Fruit fly (Drosophila melanogaster) whole organism, embryonic: ENCODE results near the gene Nak.

Source experiments
- Abd-B ChIP-seq: fragments of 200-800 bp; sonication (Bioruptor generic); optimal IDR thresholded peaks from 2 replicates; lab custom pipeline; 2018; ENCODE audit warnings: missing biosample characterization, mild to moderate bottlenecking, missing genetic modification characterization, moderate library complexity
- BEAF-32 ChIP-seq: fragments of 200-800 bp; sonication (Bioruptor generic); optimal IDR thresholded peaks from 3 replicates; lab custom pipeline; 2017; ENCODE audit warnings: missing biosample characterization, missing genetic modification characterization, mild to moderate bottlenecking, moderate library complexity, missing genetic modification reagents
- CG11560 ChIP-seq: fragments of 200-800 bp; sonication (Bioruptor generic); IDR thresholded peaks from 3 replicates; pipeline ENCODE4 v1.3.6; 2022; ENCODE audit warnings: missing biosample characterization, missing genetic modification characterization
- CG12071 ChIP-seq: fragments of 200-800 bp; sonication (Bioruptor generic); optimal IDR thresholded peaks from 3 replicates; lab custom pipeline; 2018; ENCODE audit warnings: missing biosample characterization, mild to moderate bottlenecking, missing genetic modification characterization
- CG14965 ChIP-seq: fragments of 200-800 bp; sonication (Bioruptor generic); optimal IDR thresholded peaks from 2 replicates; lab custom pipeline; 2016; ENCODE audit warnings: missing biosample characterization, missing genetic modification characterization, borderline replicate concordance
- CG15269 ChIP-seq: fragments of 200-800 bp; sonication (Bioruptor generic); optimal IDR thresholded peaks from 2 replicates; lab custom pipeline; 2018; ENCODE audit warnings: missing biosample characterization, mild to moderate bottlenecking, missing genetic modification characterization, moderate library complexity
- CG16779 ChIP-seq: fragments of 200-800 bp; sonication (Bioruptor generic); IDR thresholded peaks from 2 replicates; pipeline ENCODE4 v1.3.6; 2022; ENCODE audit warnings: missing biosample characterization, missing genetic modification characterization
- CG17361 ChIP-seq: fragments of 200-800 bp; sonication (Bioruptor generic); IDR thresholded peaks from 3 replicates; pipeline ENCODE4 v1.3.6; 2022; ENCODE audit warnings: missing biosample characterization, missing genetic modification characterization
- CG17385 ChIP-seq: fragments of 200-800 bp; sonication (Bioruptor generic); optimal IDR thresholded peaks from 3 replicates; lab custom pipeline; 2018; ENCODE audit warnings: missing biosample characterization, mild to moderate bottlenecking, missing genetic modification characterization
- CG2120 ChIP-seq: fragments of 200-800 bp; sonication (Bioruptor generic); optimal IDR thresholded peaks from 3 replicates; lab custom pipeline; 2016; ENCODE audit warnings: missing biosample characterization, missing genetic modification characterization
- CG31365 ChIP-seq: fragments of 200-800 bp; sonication (Bioruptor generic); optimal IDR thresholded peaks from 2 replicates; lab custom pipeline; 2018; ENCODE audit warnings: missing biosample characterization, mild to moderate bottlenecking, missing genetic modification characterization
- CG3838 ChIP-seq: fragments of 200-800 bp; sonication (Bioruptor generic); optimal IDR thresholded peaks from 3 replicates; lab custom pipeline; 2016; ENCODE audit warnings: missing biosample characterization, missing genetic modification characterization
- CG42726 ChIP-seq: fragments of 200-800 bp; sonication (Bioruptor generic); IDR thresholded peaks from 2 replicates; pipeline ENCODE4 v1.3.6; 2022; ENCODE audit warnings: missing biosample characterization, missing genetic modification characterization; ENCODE audit not compliant: partially characterized antibody
- CG5180 ChIP-seq: fragments of 200-800 bp; sonication (Bioruptor generic); optimal IDR thresholded peaks from 3 replicates; lab custom pipeline; 2017; ENCODE audit warnings: missing biosample characterization, missing genetic modification characterization, mild to moderate bottlenecking, moderate library complexity, missing genetic modification reagents
- CG6813 ChIP-seq: fragments of 200-800 bp; sonication (Bioruptor generic); optimal IDR thresholded peaks from 2 replicates; lab custom pipeline; 2017; ENCODE audit warnings: missing biosample characterization, missing genetic modification characterization, mild to moderate bottlenecking, moderate library complexity, missing genetic modification reagents
- CG6854 ChIP-seq: fragments of 200-800 bp; sonication (Bioruptor generic); optimal IDR thresholded peaks from 3 replicates; lab custom pipeline; 2017; ENCODE audit warnings: missing biosample characterization, mild to moderate bottlenecking, missing genetic modification characterization
- Deaf1 ChIP-seq: fragments of 200-800 bp; optimal IDR thresholded peaks from 3 replicates; lab custom pipeline; 2019; ENCODE audit warnings: missing biosample characterization, mild to moderate bottlenecking, missing genetic modification characterization, moderate library complexity
- E2f1 ChIP-seq: fragments of 200-800 bp; sonication (Bioruptor generic); IDR thresholded peaks from 2 replicates; pipeline ENCODE4 v1.3.6; 2022; ENCODE audit warnings: missing biosample characterization, missing genetic modification characterization
- Ets65A ChIP-seq: fragments of 200-800 bp; sonication (Bioruptor generic); peaks from one replicate; lab custom pipeline; 2016; ENCODE audit warnings: missing biosample characterization, missing genetic modification characterization
- H2.0 ChIP-seq: fragments of 200-800 bp; sonication (Bioruptor generic); IDR thresholded peaks from 2 replicates; pipeline ENCODE4 v1.3.6; 2022; ENCODE audit warnings: missing biosample characterization, missing genetic modification characterization
- Hr3 ChIP-seq: fragments of 200-800 bp; sonication (Bioruptor generic); optimal IDR thresholded peaks from 3 replicates; lab custom pipeline; 2016; ENCODE audit warnings: missing biosample characterization, missing genetic modification characterization
- Lhr ChIP-seq: fragments of 200-800 bp; sonication (Bioruptor generic); optimal IDR thresholded peaks from 3 replicates; lab custom pipeline; 2017; ENCODE audit warnings: mild to moderate bottlenecking, missing biosample characterization, missing genetic modification reagents, missing genetic modification characterization
- Med ChIP-seq: fragments of 200-800 bp; sonication (Bioruptor generic); peaks from one replicate; lab custom pipeline; 2016; ENCODE audit warnings: missing biosample characterization, missing genetic modification characterization, mild to moderate bottlenecking, inconsistent platforms, moderate library complexity
- NK7.1 ChIP-seq: fragments of 200-800 bp; sonication (Bioruptor generic); optimal IDR thresholded peaks from 3 replicates; lab custom pipeline; 2016; ENCODE audit warnings: missing biosample characterization, missing genetic modification characterization
- Side ChIP-seq: fragments of 200-800 bp; sonication (Bioruptor generic); optimal IDR thresholded peaks from 2 replicates; lab custom pipeline; 2016; ENCODE audit warnings: missing biosample characterization, missing genetic modification characterization
- Sox100B ChIP-seq: fragments of 200-800 bp; sonication (Bioruptor generic); optimal IDR thresholded peaks from 3 replicates; lab custom pipeline; 2018; ENCODE audit warnings: missing biosample characterization, mild to moderate bottlenecking, missing genetic modification characterization
- Sry-β ChIP-seq: fragments of 200-800 bp; sonication (Bioruptor generic); optimal IDR thresholded peaks from 2 replicates; lab custom pipeline; 2018; ENCODE audit warnings: missing biosample characterization, mild to moderate bottlenecking, missing genetic modification characterization, moderate library complexity
- bcd ChIP-seq: fragments of 200-800 bp; sonication (Bioruptor generic); optimal IDR thresholded peaks from 2 replicates; lab custom pipeline; 2017; ENCODE audit warnings: missing biosample characterization, mild to moderate bottlenecking, missing genetic modification characterization
- croc ChIP-seq: fragments of 200-800 bp; sonication (Bioruptor generic); conservative IDR thresholded peaks from 3 replicates; pipeline ENCODE4 v1.3.6; 2022; ENCODE audit warnings: missing biosample characterization, missing genetic modification characterization
- crol ChIP-seq: fragments of 200-800 bp; sonication (Bioruptor generic); IDR thresholded peaks from 2 replicates; pipeline ENCODE4 v1.3.6; 2022; ENCODE audit warnings: missing biosample characterization, missing genetic modification characterization
- danr ChIP-seq: fragments of 200-800 bp; sonication (Bioruptor generic); IDR thresholded peaks from 2 replicates; pipeline ENCODE4 v1.3.6; 2022; ENCODE audit warnings: missing biosample characterization, missing genetic modification characterization
- fd96Cb ChIP-seq: fragments of 200-800 bp; sonication (Bioruptor generic); optimal IDR thresholded peaks from 2 replicates; lab custom pipeline; 2018; ENCODE audit warnings: missing biosample characterization, mild to moderate bottlenecking, missing genetic modification characterization, moderate library complexity
- fu2 ChIP-seq: fragments of 200-800 bp; sonication (Bioruptor generic); optimal IDR thresholded peaks from 2 replicates; lab custom pipeline; 2016; ENCODE audit warnings: missing biosample characterization, missing genetic modification characterization
- klu ChIP-seq: fragments of 200-800 bp; sonication (Bioruptor generic); IDR thresholded peaks from 2 replicates; pipeline ENCODE4 v1.3.6; 2022; ENCODE audit warnings: missing biosample characterization, missing genetic modification characterization
- luna ChIP-seq: fragments of 200-800 bp; sonication (Bioruptor generic); optimal IDR thresholded peaks from 2 replicates; lab custom pipeline; 2016; ENCODE audit warnings: missing biosample characterization, missing genetic modification characterization
- pan ChIP-seq, 4 experiments: fragments of >200 bp in 3 of 4; fragments of 200-800 bp in 1 of 4; sonication (Bioruptor generic) in 1 of 4; optimal IDR thresholded peaks in 3 of 4; IDR thresholded peaks in 1 of 4; 2 replicates each; pipeline versions ENCODE4 v1.3.6 to Lab custom; 2017 to 2022; ENCODE audit warnings: missing biosample characterization in 2 of 4, missing genetic modification characterization in 2 of 4, mixed read lengths in 1 of 4
- pfk ChIP-seq: fragments of 200-800 bp; sonication (Bioruptor generic); optimal IDR thresholded peaks from 2 replicates; lab custom pipeline; 2018; ENCODE audit warnings: missing biosample characterization, mild to moderate bottlenecking, missing genetic modification characterization, moderate library complexity
- phol ChIP-seq: fragments of 200-800 bp; sonication (Bioruptor generic); optimal IDR thresholded peaks from 3 replicates; lab custom pipeline; 2018; ENCODE audit warnings: missing biosample characterization, mild to moderate bottlenecking, missing genetic modification characterization, moderate library complexity
- pum ChIP-seq: fragments of 200-800 bp; sonication (Bioruptor generic); optimal IDR thresholded peaks from 2 replicates; lab custom pipeline; 2016; ENCODE audit warnings: missing biosample characterization, missing genetic modification characterization
- ranshi ChIP-seq: fragments of 200-800 bp; sonication (Bioruptor generic); IDR thresholded peaks from 2 replicates; pipeline ENCODE4 v1.3.6; 2022; ENCODE audit warnings: missing biosample characterization, missing genetic modification characterization
- slou ChIP-seq: fragments of 200-800 bp; sonication (Bioruptor generic); optimal IDR thresholded peaks from 3 replicates; lab custom pipeline; 2016; ENCODE audit warnings: missing biosample characterization, missing genetic modification characterization
- tgo ChIP-seq: fragments of 200-800 bp; sonication (Bioruptor generic); IDR thresholded peaks from 3 replicates; pipeline ENCODE4 v1.3.6; 2022; ENCODE audit warnings: missing biosample characterization, missing genetic modification characterization
- tna ChIP-seq: fragments of 200-800 bp; sonication (Bioruptor generic); IDR thresholded peaks from 2 replicates; pipeline ENCODE4 v1.3.6; 2022; ENCODE audit warnings: missing biosample characterization, missing genetic modification characterization; ENCODE audit not compliant: partially characterized antibody
- toy ChIP-seq: fragments of 200-800 bp; sonication (Bioruptor generic); IDR thresholded peaks from 2 replicates; pipeline ENCODE4 v1.3.6; 2022; ENCODE audit warnings: missing biosample characterization, missing genetic modification characterization
- ttk ChIP-seq: fragments of 200-800 bp; sonication (Bioruptor generic); IDR thresholded peaks from 2 replicates; pipeline ENCODE4 v2.1.2; 2022; ENCODE audit warnings: missing biosample characterization, missing genetic modification characterization
- tx ChIP-seq: fragments of 200-800 bp; sonication (Bioruptor generic); optimal IDR thresholded peaks from 2 replicates; lab custom pipeline; 2016; ENCODE audit warnings: missing biosample characterization, missing genetic modification characterization
- unpg ChIP-seq: fragments of 200-800 bp; sonication (Bioruptor generic); optimal IDR thresholded peaks from 3 replicates; lab custom pipeline; 2018; ENCODE audit warnings: missing biosample characterization, mild to moderate bottlenecking, missing genetic modification characterization, moderate library complexity
- usp ChIP-seq: fragments of >200 bp; optimal IDR thresholded peaks from 2 replicates; lab custom pipeline; 2017; ENCODE audit warnings: missing biosample characterization, missing genetic modification characterization
- vnd ChIP-seq: fragments of 200-800 bp; sonication (Bioruptor generic); IDR thresholded peaks from 3 replicates; pipeline ENCODE4 v1.3.6; 2022; ENCODE audit warnings: missing biosample characterization, missing genetic modification characterization; ENCODE audit not compliant: partially characterized antibody

The Nak gene

DNA sequence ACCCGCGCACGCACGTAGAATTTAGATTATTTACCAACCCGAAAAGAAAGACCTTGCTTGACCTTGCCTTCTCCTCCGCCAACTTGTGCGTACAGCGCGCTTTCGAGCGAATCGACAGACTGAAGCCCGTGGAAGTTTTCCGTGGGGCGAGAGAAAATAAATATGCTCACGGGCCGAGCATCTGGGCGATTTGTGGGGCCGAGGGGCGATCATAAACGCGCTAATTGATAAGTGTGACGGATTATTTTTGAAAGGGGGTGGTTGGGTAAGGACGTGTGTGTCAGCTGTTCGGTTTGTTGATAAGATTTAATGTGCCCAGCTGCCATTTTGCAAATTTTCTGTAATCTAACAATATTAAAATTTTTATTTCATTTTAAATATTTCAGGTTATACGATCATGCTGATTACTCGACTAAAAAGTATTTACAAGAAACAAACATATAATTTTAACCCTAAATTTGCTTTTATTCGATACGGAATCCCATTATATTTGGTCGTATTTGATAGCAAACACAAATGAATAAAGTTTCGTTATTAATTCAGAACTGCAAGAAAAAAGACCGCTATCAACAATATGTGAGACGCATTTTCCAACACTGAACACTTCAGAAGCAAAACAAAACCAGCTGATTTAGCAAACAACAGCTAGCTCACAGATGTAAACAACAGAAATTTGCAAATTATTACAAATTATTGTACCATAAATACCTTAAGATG, 5.7 kb upstream of the Nak start, which contains the start of the genes L2HGDH and CG10431 (continued):
- peak; percentile 41 for TF ChIP-seq CG6813
- TF ChIP-seq CG42726 = no peak
- TF ChIP-seq pfk (GFP tag; lab: Kevin White, UChicago) = peak; percentile 52
- TF ChIP-seq pan (optimal IDR thresholded peaks at IDR 0.05; lab: Kevin White, UChicago) = no peak
- TF ChIP-seq pan (GFP tag; optimal IDR thresholded peaks at IDR 0.05 in 1 of 2, IDR thresholded peaks at IDR 0.05 in 1 of 2) = peak in 1 of 2 experiments; percentile 19
- peak; percentile 62 for TF ChIP-seq CG15269 (tag; lab: Kevin White, UChicago)
- TF ChIP-seq pum (GFP tag; lab: Kevin White, UChicago) = peak; percentile 33
- TF ChIP-seq BEAF-32 (GFP tag; lab: Kevin White, UChicago) = peak; percentile 52
- TF ChIP-seq Sox100B (GFP tag; lab: Kevin White, UChicago) = peak; percentile 66
- peak; percentile 1 for TF ChIP-seq tx (GFP tag; lab: Kevin White, UChicago)
- TF ChIP-seq NK7.1 (GFP tag; lab: Kevin White, UChicago) = no peak
- TF ChIP-seq croc = no peak
- no peak for TF ChIP-seq E2f1 (GFP tag; lab: Robert Waterston, UW)
- no peak for TF ChIP-seq CG14965 (GFP tag; lab: Kevin White, UChicago)
- no peak for TF ChIP-seq Sry-β (GFP tag; lab: Kevin White, UChicago)
- peak; percentile 36 for TF ChIP-seq CG31365 (tag; lab: Kevin White, UChicago)
- TF ChIP-seq tgo (GFP tag; lab: Robert Waterston, UW) = peak; percentile 32; the same call in 1 of the 3 replicates
- TF ChIP-seq Deaf1 (tag; lab: Kevin White, UChicago) = peak; percentile 85
- TF ChIP-seq danr (GFP tag; lab: Robert Waterston, UW) = 0 out of 2 replicates have a peak, but pooled peaks have one; percentile 20
- no peak for TF ChIP-seq usp
- TF ChIP-seq slou (GFP tag; lab: Kevin White, UChicago) = no peak
- TF ChIP-seq toy (GFP tag; lab: Robert Waterston, UW) = no peak
- TF ChIP-seq CG11560 = no peak
- no peak for TF ChIP-seq H2.0 (GFP tag; lab: Robert Waterston, UW)
- TF ChIP-seq CG2120 = peak; percentile 77
- TF ChIP-seq bcd (GFP tag; lab: Kevin White, UChicago) = peak; percentile 52
- peak; percentile 58 for TF ChIP-seq CG17385 (GFP tag; lab: Kevin White, UChicago)
- TF ChIP-seq luna (GFP tag; lab: Kevin White, UChicago) = no peak
- no peak; the same call in 1 of the 2 replicates for TF ChIP-seq CG16779 (GFP tag; lab: Robert Waterston, UW)
- TF ChIP-seq unpg = peak; percentile 58
- TF ChIP-seq Med (GFP tag; lab: Kevin White, UChicago) = peak; percentile 91
- TF ChIP-seq Lhr (GFP tag; lab: Kevin White, UChicago) = peak; percentile 36
- peak; percentile 79 for TF ChIP-seq phol (tag; lab: Kevin White, UChicago)
- TF ChIP-seq CG5180 (GFP tag; lab: Kevin White, UChicago) = peak; percentile 31
- peak; percentile 57 for TF ChIP-seq CG12071 (GFP tag; lab: Kevin White, UChicago)
- peak; percentile 7 for TF ChIP-seq Side (GFP tag; lab: Kevin White, UChicago)
- TF ChIP-seq vnd (GFP tag; lab: Robert Waterston, UW) = no peak
- TF ChIP-seq ranshi (GFP tag; lab: Robert Waterston, UW) = no peak; the same call in 1 of the 2 replicates
- TF ChIP-seq fu2 (GFP tag; lab: Kevin White, UChicago) = no peak
- TF ChIP-seq fd96Cb (tag; lab: Kevin White, UChicago) = peak; percentile 29
- peak; percentile 7 for TF ChIP-seq CG3838
- TF ChIP-seq CG17361 (GFP tag; lab: Robert Waterston, UW) = peak; percentile 79
- TF ChIP-seq CG6854 (GFP tag; lab: Kevin White, UChicago) = no peak
- peak; percentile 99 for TF ChIP-seq crol
- no peak for TF ChIP-seq klu (GFP tag; lab: Robert Waterston, UW)
- TF ChIP-seq Hr3 (GFP tag; lab: Kevin White, UChicago) = no peak
- TF ChIP-seq tna (GFP tag; lab: Robert Waterston, UW) = no peak
- no peak; the same call in 1 of the 2 replicates for TF ChIP-seq ttk (GFP tag; lab: Robert Waterston, UW)
- TF ChIP-seq Abd-B (GFP tag; lab: Kevin White, UChicago) = peak; percentile 67
- peak; percentile 90 for TF ChIP-seq Ets65A (GFP tag; lab: Kevin White, UChicago)
